Worm (Caenorhabditis elegans): Measurements from ENCODE around the gene wdr-5.2.

- TF ChIP-seq nhr-76 (tag; optimal IDR thresholded peaks at IDR 0.05) (no peak), fkh-10 (GFP tag; optimal IDR thresholded peaks at IDR 0.05) (no peak), zag-1 (tag; optimal IDR thresholded peaks at IDR 0.05) (no peak), fos-1 (tag; optimal IDR thresholded peaks at IDR 0.05) (no peak), pha-4 (tag; optimal IDR thresholded peaks at IDR 0.05) (no peak), ceh-28 (tag; optimal IDR thresholded peaks at IDR 0.05) (no peak), lin-39 (tag; optimal IDR thresholded peaks at IDR 0.05) (no peak), daf-12 (tag; optimal IDR thresholded peaks at IDR 0.05) (no peak), nhr-25 (tag; optimal IDR thresholded peaks at IDR 0.05) (no peak)
Observed at ce11 chrX:14313627-14314026, 36.3 kb upstream of the wdr-5.2 start, which contains the start of gene prx-1.
